Worm (Caenorhabditis elegans): ENCODE data around the gene C16C4.18.
A peak's percentile ranks its signal among the peaks of the same experiment; 100 is the strongest.

The C16C4.18 gene

DNA sequence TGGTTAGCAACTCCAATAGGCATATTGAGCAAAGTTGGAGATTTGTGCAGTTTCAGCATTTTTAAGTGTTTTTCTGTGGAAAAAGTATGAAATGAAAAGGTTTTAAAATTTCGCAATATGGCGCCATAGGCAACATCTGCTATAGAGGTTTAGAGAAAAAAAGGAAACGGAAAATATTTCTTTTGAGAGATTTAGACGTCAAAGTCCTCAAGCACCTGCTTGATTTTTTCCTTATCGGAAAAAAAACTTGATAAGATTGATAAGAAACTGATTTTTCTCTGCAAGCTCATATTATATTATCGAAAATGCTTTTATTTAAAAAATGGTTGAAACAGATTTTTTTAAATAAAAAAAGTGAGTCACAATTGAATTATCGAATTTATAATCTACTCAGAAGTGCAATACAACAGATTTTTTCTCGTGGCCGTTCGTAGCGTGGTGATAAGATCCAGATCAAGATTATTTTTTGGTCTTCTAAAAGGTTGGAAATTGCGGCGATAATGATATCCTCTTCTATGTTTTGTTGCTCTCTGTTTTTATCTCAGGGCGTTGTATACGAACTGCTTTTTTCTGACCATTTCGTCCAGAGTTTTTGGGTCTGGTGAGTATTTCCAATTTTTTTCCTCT, 41.1 kb downstream of the C16C4.18 start, which contains the start of gene fbxc-19:
Gene fbxc-19, plus strand, starts transcription at position 536 of the 627 bp plus-strand sequence.
- TF ChIP-seq pax-3 (tag; optimal IDR thresholded peaks at IDR 0.05) (no peak), lin-35 (GFP tag; optimal IDR thresholded peaks at IDR 0.05) (peak; percentile 47 to 82), lin-14 (GFP tag; optimal IDR thresholded peaks at IDR 0.05) (peak; percentile 73), ceh-90 (tag; optimal IDR thresholded peaks at IDR 0.05) (no peak), zag-1 (tag; optimal IDR thresholded peaks at IDR 0.05) (no peak), nhr-47 (tag; optimal IDR thresholded peaks at IDR 0.05) (peak; percentile 59), lin-13 (GFP tag; optimal IDR thresholded peaks at IDR 0.05) (peak; percentile 40), nhr-20 (tag; optimal IDR thresholded peaks at IDR 0.05) (peak; percentile 60), nhr-85 (tag) (peak; percentile 83), egl-27 (tag; optimal IDR thresholded peaks at IDR 0.05) (no peak), unc-98 (GFP tag; IDR thresholded peaks at IDR 0.05) (no peak), nhr-237 (tag; optimal IDR thresholded peaks at IDR 0.05) (peak; percentile 64), unc-130 (tag; optimal IDR thresholded peaks at IDR 0.05) (no peak), nhr-11 (tag; optimal IDR thresholded peaks at IDR 0.05) (peak; percentile 63), fkh-8 (tag; optimal IDR thresholded peaks at IDR 0.05) (no peak), rnt-1 (tag; optimal IDR thresholded peaks at IDR 0.05) (peak; percentile 58), hpl-2 (GFP tag; optimal IDR thresholded peaks at IDR 0.05) (peak; percentile 45), unc-86 (tag; optimal IDR thresholded peaks at IDR 0.05) (no peak), ztf-11 (tag; optimal IDR thresholded peaks at IDR 0.05) (no peak), fkh-10 (GFP tag; optimal IDR thresholded peaks at IDR 0.05) (no peak), nhr-76 (tag; optimal IDR thresholded peaks at IDR 0.05) (no peak), elt-2 (tag; optimal IDR thresholded peaks at IDR 0.05) (peak; percentile 100), ama-1 (optimal IDR thresholded peaks at IDR 0.05) (no peak), mef-2 (tag; optimal IDR thresholded peaks at IDR 0.05) (no peak), hlh-4 (tag; optimal IDR thresholded peaks at IDR 0.05) (no peak), blmp-1 (tag; optimal IDR thresholded peaks at IDR 0.05) (peak; percentile 35), nhr-90 (tag; optimal IDR thresholded peaks at IDR 0.05; ENCODE audit: poor library complexity) (peak; percentile 53), fkh-4 (tag; optimal IDR thresholded peaks at IDR 0.05; ENCODE audit: borderline replicate concordance) (no peak), C04F5.9 (tag; optimal IDR thresholded peaks at IDR 0.05) (no peak), C16A3.4 (tag; optimal IDR thresholded peaks at IDR 0.05) (peak; percentile 34), F16B12.6 (tag; optimal IDR thresholded peaks at IDR 0.05) (peak; percentile 22), pqm-1 (tag; optimal IDR thresholded peaks at IDR 0.05) (peak; percentile 95), ceh-88 (GFP tag; IDR thresholded peaks at IDR 0.05) (no peak), nhr-77 (tag; optimal IDR thresholded peaks at IDR 0.05) (peak; percentile 38), swsn-7 (tag; optimal IDR thresholded peaks at IDR 0.05) (peak; percentile 34), C34B4.2 (tag; optimal IDR thresholded peaks at IDR 0.05) (no peak), fos-1 (tag; optimal IDR thresholded peaks at IDR 0.05) (peak; percentile 35), ceh-63 (GFP tag; optimal IDR thresholded peaks at IDR 0.05) (no peak), ztf-4 (tag; optimal IDR thresholded peaks at IDR 0.05) (no peak), Y116A8C.19 (tag; optimal IDR thresholded peaks at IDR 0.05; ENCODE audit: borderline replicate concordance) (no peak), zip-4 (GFP tag; optimal IDR thresholded peaks at IDR 0.05) (peak; percentile 98), lir-3 (tag; optimal IDR thresholded peaks at IDR 0.05; ENCODE audit: poor library complexity) (peak; percentile 38), efl-1 (optimal IDR thresholded peaks at IDR 0.05) (peak; percentile 77 to 78), efl-1 (GFP tag; optimal IDR thresholded peaks at IDR 0.05 in 1 of 2) (peak; percentile 63 to 94), tbx-2 (tag; optimal IDR thresholded peaks at IDR 0.05) (peak; percentile 34), lin-39 (tag; optimal IDR thresholded peaks at IDR 0.05) (no peak), sptf-1 (tag; optimal IDR thresholded peaks at IDR 0.05) (no peak), hlh-17 (GFP tag; optimal IDR thresholded peaks at IDR 0.05; ENCODE audit: borderline replicate concordance) (no peak), xbp-1 (tag; optimal IDR thresholded peaks at IDR 0.05) (peak; percentile 3), egl-13 (tag; optimal IDR thresholded peaks at IDR 0.05) (no peak), lin-15B (tag; optimal IDR thresholded peaks at IDR 0.05) (peak; percentile 4), vab-15 (tag; optimal IDR thresholded peaks at IDR 0.05) (no peak), unc-62 (GFP tag; optimal IDR thresholded peaks at IDR 0.05) (no peak)
